Fruit fly (Drosophila melanogaster) whole organism, embryonic: ENCODE results near the gene mRpL51.

Source experiments
- ATbp ChIP-seq: fragments of 200-800 bp; sonication (Bioruptor generic); optimal IDR thresholded peaks from 2 replicates; lab custom pipeline; 2017; ENCODE audit warnings: missing biosample characterization, mild to moderate bottlenecking, missing genetic modification characterization, missing genetic modification reagents
- Abd-B ChIP-seq: fragments of 200-800 bp; sonication (Bioruptor generic); optimal IDR thresholded peaks from 2 replicates; lab custom pipeline; 2018; ENCODE audit warnings: missing biosample characterization, mild to moderate bottlenecking, missing genetic modification characterization, moderate library complexity
- CG10267 ChIP-seq: fragments of 200-800 bp; sonication (Bioruptor generic); optimal IDR thresholded peaks from 2 replicates; lab custom pipeline; 2018; ENCODE audit warnings: missing biosample characterization, mild to moderate bottlenecking, missing genetic modification characterization, moderate library complexity
- CG12104 ChIP-seq: fragments of 200-800 bp; sonication (Bioruptor generic); optimal IDR thresholded peaks from 3 replicates; lab custom pipeline; 2016; ENCODE audit warnings: missing biosample characterization, missing genetic modification characterization
- CG12391 ChIP-seq: fragments of 200-800 bp; sonication (Bioruptor generic); optimal IDR thresholded peaks from 3 replicates; lab custom pipeline; 2018; ENCODE audit warnings: missing biosample characterization, mild to moderate bottlenecking, missing genetic modification characterization, moderate library complexity
- CG12744 ChIP-seq: fragments of 200-800 bp; sonication (Bioruptor generic); optimal IDR thresholded peaks from 2 replicates; lab custom pipeline; 2016; ENCODE audit warnings: missing biosample characterization, missing genetic modification characterization
- CG12769 ChIP-seq: fragments of 200-800 bp; sonication (Bioruptor generic); optimal IDR thresholded peaks from 2 replicates; lab custom pipeline; 2019; ENCODE audit warnings: missing biosample characterization, mild to moderate bottlenecking, missing genetic modification characterization, moderate library complexity
- CG13123 ChIP-seq: fragments of 200-800 bp; sonication (Bioruptor generic); optimal IDR thresholded peaks from 2 replicates; lab custom pipeline; 2016; ENCODE audit warnings: missing biosample characterization, missing genetic modification characterization
- CG14050 ChIP-seq: fragments of 200-800 bp; sonication (Bioruptor generic); IDR thresholded peaks from 3 replicates; pipeline ENCODE4 v1.3.6; 2022; ENCODE audit warnings: missing biosample characterization, missing genetic modification characterization
- CG15011 ChIP-seq: fragments of 200-800 bp; sonication (Bioruptor generic); optimal IDR thresholded peaks from 3 replicates; lab custom pipeline; 2018; ENCODE audit warnings: missing biosample characterization, mild to moderate bottlenecking, missing genetic modification characterization
- CG1602 ChIP-seq: fragments of 200-800 bp; sonication (Bioruptor generic); optimal IDR thresholded peaks from 3 replicates; lab custom pipeline; 2016; ENCODE audit warnings: missing biosample characterization, missing genetic modification characterization
- CG17385 ChIP-seq: fragments of 200-800 bp; sonication (Bioruptor generic); optimal IDR thresholded peaks from 3 replicates; lab custom pipeline; 2018; ENCODE audit warnings: missing biosample characterization, mild to moderate bottlenecking, missing genetic modification characterization
- CG18011 ChIP-seq: fragments of 200-800 bp; sonication (Bioruptor generic); optimal IDR thresholded peaks from 2 replicates; lab custom pipeline; 2017; ENCODE audit warnings: missing biosample characterization, missing genetic modification characterization, mild to moderate bottlenecking, moderate library complexity, missing genotype
- CG2199 ChIP-seq: fragments of 200-800 bp; sonication (Bioruptor generic); IDR thresholded peaks from 3 replicates; pipeline ENCODE4 v1.3.6; 2022; ENCODE audit warnings: missing biosample characterization, missing genetic modification characterization
- CG31224 ChIP-seq: fragments of 200-800 bp; sonication (Bioruptor generic); IDR thresholded peaks from 2 replicates; pipeline ENCODE4 v1.3.6; 2022; ENCODE audit warnings: missing biosample characterization, missing genetic modification characterization
- CG43689 ChIP-seq: fragments of 200-800 bp; sonication (Bioruptor generic); IDR thresholded peaks from 2 replicates; pipeline ENCODE4 v1.3.6; 2022; ENCODE audit warnings: missing biosample characterization, missing genetic modification characterization
- CG8359 ChIP-seq: fragments of 200-800 bp; sonication (Bioruptor generic); optimal IDR thresholded peaks from 2 replicates; lab custom pipeline; 2017; ENCODE audit warnings: missing biosample characterization, mild to moderate bottlenecking, missing genetic modification characterization, borderline replicate concordance
- CG9727 ChIP-seq: fragments of 200-800 bp; sonication (Bioruptor generic); optimal IDR thresholded peaks from 3 replicates; lab custom pipeline; 2017; ENCODE audit warnings: missing biosample characterization, mild to moderate bottlenecking, missing genetic modification characterization
- CG9817 ChIP-seq: fragments of 200-800 bp; sonication (Bioruptor generic); optimal IDR thresholded peaks from 2 replicates; lab custom pipeline; 2018; ENCODE audit warnings: missing biosample characterization, mild to moderate bottlenecking, missing genetic modification characterization, moderate library complexity
- CG9876 ChIP-seq: fragments of 200-800 bp; sonication (Bioruptor generic); optimal IDR thresholded peaks from 2 replicates; lab custom pipeline; 2016; ENCODE audit warnings: missing biosample characterization, missing genetic modification characterization
- CG9932 ChIP-seq: fragments of 200-800 bp; sonication (Bioruptor generic); IDR thresholded peaks from 2 replicates; pipeline ENCODE4 v1.3.6; 2022; ENCODE audit warnings: missing biosample characterization, missing genetic modification characterization
- CrebB ChIP-seq: fragments of 200-800 bp; sonication (Bioruptor generic); optimal IDR thresholded peaks from 3 replicates; lab custom pipeline; 2018; ENCODE audit warnings: missing biosample characterization, mild to moderate bottlenecking, missing genetic modification characterization
- D ChIP-seq, 2 experiments: fragments of 200-800 bp in 1 of 2; fragments of >200 bp in 1 of 2; sonication (Bioruptor generic) in 1 of 2; optimal IDR thresholded peaks; 2 replicates in 1 of 2; 3 replicates in 1 of 2; lab custom pipeline; 2017; ENCODE audit warnings: mild to moderate bottlenecking in 1 of 2, missing biosample characterization in 1 of 2, missing genetic modification characterization in 1 of 2, missing genetic modification reagents in 1 of 2
- Dad ChIP-seq: fragments of 200-800 bp; sonication (Bioruptor generic); optimal IDR thresholded peaks from 3 replicates; lab custom pipeline; 2016; ENCODE audit warnings: missing biosample characterization, missing genetic modification characterization
- Doc3 ChIP-seq: fragments of 200-800 bp; sonication (Bioruptor generic); IDR thresholded peaks from 3 replicates; pipeline ENCODE4 v1.3.6; 2022; ENCODE audit warnings: missing biosample characterization, missing genetic modification characterization; ENCODE audit not compliant: partially characterized antibody
- E2f1 ChIP-seq: fragments of 200-800 bp; sonication (Bioruptor generic); IDR thresholded peaks from 2 replicates; pipeline ENCODE4 v1.3.6; 2022; ENCODE audit warnings: missing biosample characterization, missing genetic modification characterization
- Fer1 ChIP-seq: fragments of 200-800 bp; sonication (Bioruptor generic); optimal IDR thresholded peaks from 2 replicates; lab custom pipeline; 2017; ENCODE audit warnings: missing biosample characterization, mild to moderate bottlenecking, missing genetic modification characterization
- Lpt ChIP-seq: fragments of >200 bp; optimal IDR thresholded peaks from 2 replicates; lab custom pipeline; 2018; ENCODE audit warnings: missing biosample characterization, missing genetic modification characterization
- Nf-YA ChIP-seq: fragments of 200-800 bp; sonication (Bioruptor generic); IDR thresholded peaks from 2 replicates; pipeline ENCODE4 v1.3.6; 2022; ENCODE audit warnings: missing biosample characterization, missing genetic modification characterization
- Nf-YB ChIP-seq: fragments of 200-800 bp; sonication (Bioruptor generic); optimal IDR thresholded peaks from 3 replicates; lab custom pipeline; 2019; ENCODE audit warnings: missing biosample characterization, mild to moderate bottlenecking, missing genetic modification characterization, moderate library complexity
- Pdp1 ChIP-seq, 2 experiments: fragments of 200-800 bp; sonication (Bioruptor generic); optimal IDR thresholded peaks; 3 replicates each; lab custom pipeline; 2016; ENCODE audit warnings: missing biosample characterization in 2 of 2, missing genetic modification characterization in 2 of 2, mild to moderate bottlenecking in 1 of 2, moderate library complexity in 1 of 2
- Ravus ChIP-seq: fragments of 200-800 bp; sonication (Bioruptor generic); IDR thresholded peaks from 2 replicates; pipeline ENCODE4 v1.3.6; 2022; ENCODE audit warnings: missing biosample characterization, missing genetic modification characterization
- cg ChIP-seq: fragments of 200-800 bp; sonication (Bioruptor generic); optimal IDR thresholded peaks from 3 replicates; lab custom pipeline; 2019; ENCODE audit warnings: missing biosample characterization, mild to moderate bottlenecking, missing genetic modification characterization, moderate library complexity
- chn ChIP-seq: fragments of 200-800 bp; sonication (Bioruptor generic); optimal IDR thresholded peaks from 2 replicates; lab custom pipeline; 2016; ENCODE audit warnings: missing biosample characterization, missing genetic modification characterization
- corto ChIP-seq: fragments of 200-800 bp; sonication (Bioruptor generic); optimal IDR thresholded peaks from 2 replicates; lab custom pipeline; 2016; ENCODE audit warnings: missing biosample characterization, mild to moderate bottlenecking, missing genetic modification characterization, moderate library complexity
- crol ChIP-seq: fragments of 200-800 bp; sonication (Bioruptor generic); IDR thresholded peaks from 2 replicates; pipeline ENCODE4 v1.3.6; 2022; ENCODE audit warnings: missing biosample characterization, missing genetic modification characterization
- crp ChIP-seq, 2 experiments: fragments of 200-800 bp; sonication (Bioruptor generic); optimal IDR thresholded peaks; 2 replicates in 1 of 2; 3 replicates in 1 of 2; lab custom pipeline; 2017; ENCODE audit warnings: missing biosample characterization in 2 of 2, missing genetic modification characterization in 2 of 2, mild to moderate bottlenecking in 1 of 2, moderate library complexity in 1 of 2
- da ChIP-seq: fragments of 200-800 bp; sonication (Bioruptor generic); optimal IDR thresholded peaks from 2 replicates; lab custom pipeline; 2016; ENCODE audit warnings: missing biosample characterization, missing genetic modification characterization
- fd64A ChIP-seq: fragments of 200-800 bp; sonication (Bioruptor generic); optimal IDR thresholded peaks from 3 replicates; lab custom pipeline; 2018; ENCODE audit warnings: missing biosample characterization, mild to moderate bottlenecking, missing genetic modification characterization
- jing ChIP-seq: fragments of 200-800 bp; sonication (Bioruptor generic); optimal IDR thresholded peaks from 2 replicates; lab custom pipeline; 2018; ENCODE audit warnings: missing biosample characterization, mild to moderate bottlenecking, missing genetic modification characterization
- kah ChIP-seq: fragments of 200-800 bp; sonication (Bioruptor generic); optimal IDR thresholded peaks from 2 replicates; lab custom pipeline; 2018; ENCODE audit warnings: missing biosample characterization, mild to moderate bottlenecking, missing genetic modification characterization
- lola ChIP-seq, 3 experiments: fragments of >200 bp in 2 of 3; fragments of 200-800 bp in 1 of 3; sonication (Bioruptor generic) in 1 of 3; optimal IDR thresholded peaks; 2 replicates each; lab custom pipeline; 2017 to 2019; ENCODE audit warnings: missing biosample characterization in 3 of 3, missing genetic modification characterization in 3 of 3, mild to moderate bottlenecking in 1 of 3, moderate library complexity in 1 of 3
- onecut ChIP-seq: fragments of 200-800 bp; sonication (Bioruptor generic); IDR thresholded peaks from 2 replicates; pipeline ENCODE4 v1.3.6; 2022; ENCODE audit warnings: missing biosample characterization, missing genetic modification characterization
- repo ChIP-seq: fragments of 200-800 bp; sonication (Bioruptor generic); optimal IDR thresholded peaks from 2 replicates; lab custom pipeline; 2016; ENCODE audit warnings: missing biosample characterization, missing genetic modification characterization
- sd ChIP-seq: fragments of 200-800 bp; sonication (Bioruptor generic); optimal IDR thresholded peaks from 3 replicates; lab custom pipeline; 2018; ENCODE audit warnings: missing biosample characterization, mild to moderate bottlenecking, missing genetic modification characterization, moderate library complexity
- stc ChIP-seq: fragments of 200-800 bp; sonication (Bioruptor generic); IDR thresholded peaks from 2 replicates; pipeline ENCODE4 v1.3.6; 2022; ENCODE audit warnings: missing biosample characterization, missing genetic modification characterization
- tio ChIP-seq: fragments of 200-800 bp; sonication (Bioruptor generic); optimal IDR thresholded peaks from 2 replicates; lab custom pipeline; 2017; ENCODE audit warnings: missing biosample characterization, missing genetic modification characterization, inconsistent platforms
- wdn ChIP-seq: fragments of 200-800 bp; sonication (Bioruptor generic); IDR thresholded peaks from 2 replicates; pipeline ENCODE4 v1.3.6; 2022; ENCODE audit warnings: missing biosample characterization, missing genetic modification characterization

Gene mRpL51

DNA sequence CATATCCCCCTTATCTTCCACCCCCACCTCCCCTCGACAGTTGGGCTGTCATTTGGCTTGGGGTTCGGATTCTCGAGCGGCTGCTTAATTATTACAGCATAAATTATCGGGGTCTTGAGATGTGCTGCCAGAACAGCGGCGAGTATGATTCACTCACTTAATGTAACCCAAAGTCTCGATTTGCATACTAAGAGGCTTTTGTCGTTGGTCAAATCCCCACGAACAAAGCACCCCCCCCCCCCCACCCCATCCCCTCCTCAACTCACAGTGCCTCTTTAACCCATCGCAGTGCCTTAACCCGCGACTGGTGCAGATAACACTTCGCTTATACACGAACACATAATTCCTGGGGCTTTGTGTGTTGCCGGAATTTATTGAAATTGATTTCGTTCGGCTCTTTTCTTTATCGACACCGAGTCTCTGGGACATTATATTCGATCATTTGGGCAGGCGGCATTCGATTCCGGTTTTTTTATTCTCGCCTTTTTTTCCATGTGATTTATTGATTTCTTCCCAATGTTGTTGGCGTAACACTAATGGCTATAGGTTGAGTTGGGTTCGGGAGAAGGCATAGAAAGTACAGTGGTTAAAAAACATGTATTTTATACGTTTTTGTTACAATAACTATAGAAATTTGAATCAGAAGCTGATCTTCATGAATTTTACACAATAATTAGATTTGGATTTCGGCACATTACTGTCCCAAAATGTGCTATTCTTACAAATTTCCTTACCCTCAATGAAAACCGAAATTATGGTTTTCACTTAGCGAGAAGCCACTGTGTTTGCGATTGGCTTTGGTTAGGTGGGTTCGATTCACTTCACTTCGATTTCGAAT is 36.8 kb upstream of the mRpL51 start (continued):
- TF ChIP-seq CG2199 (GFP tag; lab: Robert Waterston, UW), result peak; percentile 73; the same call in 2 of the 3 replicates
- TF ChIP-seq fd64A (GFP tag; lab: Kevin White, UChicago), result no peak
- TF ChIP-seq CG17385 (GFP tag; lab: Kevin White, UChicago), result peak; percentile 14
- TF ChIP-seq Nf-YB (GFP tag; lab: Kevin White, UChicago), result peak; percentile 13
- no peak for TF ChIP-seq CG15011 (GFP tag; lab: Kevin White, UChicago)
- TF ChIP-seq ATbp, result peak; percentile 46
- peak; percentile 39 for TF ChIP-seq CG1602
- no peak for TF ChIP-seq CrebB (tag; lab: Kevin White, UChicago)
- TF ChIP-seq onecut, result peak; percentile 49
- no peak for TF ChIP-seq crp (GFP tag; optimal IDR thresholded peaks at IDR 0.05; lab: Kevin White, UChicago)
- TF ChIP-seq CG9932, result no peak
- TF ChIP-seq chn (GFP tag; lab: Kevin White, UChicago), result peak; percentile 3
- TF ChIP-seq Doc3 (GFP tag; lab: Robert Waterston, UW), result no peak
- TF ChIP-seq CG12104 (GFP tag; lab: Kevin White, UChicago), result no peak
- TF ChIP-seq stc (GFP tag; lab: Robert Waterston, UW), result no peak
- TF ChIP-seq Lpt (GFP tag; lab: Kevin White, UChicago), result no peak
- peak; percentile 17 for TF ChIP-seq CG13123 (GFP tag; lab: Kevin White, UChicago)
- peak; percentile 29 to 49 for TF ChIP-seq Pdp1 (GFP tag; optimal IDR thresholded peaks at IDR 0.05; lab: Kevin White, UChicago)
- no peak for TF ChIP-seq Ravus (GFP tag; lab: Robert Waterston, UW)
- TF ChIP-seq CG12769 (tag; lab: Kevin White, UChicago), result peak; percentile 67
- TF ChIP-seq CG9876, result no peak
- no peak for TF ChIP-seq kah (GFP tag; lab: Kevin White, UChicago)
- peak; percentile 40 for TF ChIP-seq CG9727 (GFP tag; lab: Kevin White, UChicago)
- TF ChIP-seq CG8359 (GFP tag; lab: Kevin White, UChicago), result no peak
- TF ChIP-seq Fer1 (GFP tag; lab: Kevin White, UChicago), result no peak
- TF ChIP-seq CG31224 (GFP tag; lab: Robert Waterston, UW), result no peak
- no peak for TF ChIP-seq Abd-B (GFP tag; lab: Kevin White, UChicago)
- no peak for TF ChIP-seq Nf-YA (GFP tag; lab: Robert Waterston, UW)
- TF ChIP-seq cg (GFP tag; lab: Kevin White, UChicago), result no peak
- peak; percentile 33 for TF ChIP-seq CG10267 (tag; lab: Kevin White, UChicago)
- no peak for TF ChIP-seq CG12744 (GFP tag; lab: Kevin White, UChicago)
- no peak for TF ChIP-seq Dad (GFP tag; lab: Kevin White, UChicago)
- peak; percentile 79 for TF ChIP-seq sd (tag; lab: Kevin White, UChicago)
- TF ChIP-seq crol (GFP tag; lab: Robert Waterston, UW), result peak; percentile 88
- no peak for TF ChIP-seq jing (GFP tag; lab: Kevin White, UChicago)
- peak; percentile 30 for TF ChIP-seq CG9817 (tag; lab: Kevin White, UChicago)
- no peak for TF ChIP-seq CG14050 (GFP tag; lab: Robert Waterston, UW)
- TF ChIP-seq lola (GFP tag; optimal IDR thresholded peaks at IDR 0.05; lab: Kevin White, UChicago), result peak in 1 of 3 experiments; percentile 64
- peak; percentile 45 for TF ChIP-seq CG12391 (tag; lab: Kevin White, UChicago)
- no peak for TF ChIP-seq wdn (GFP tag; lab: Robert Waterston, UW)
- no peak for TF ChIP-seq E2f1 (GFP tag; lab: Robert Waterston, UW)
- TF ChIP-seq CG18011 (GFP tag; lab: Kevin White, UChicago), result no peak
- no peak for TF ChIP-seq da (GFP tag; lab: Kevin White, UChicago)
- TF ChIP-seq tio, result no peak
- no peak for TF ChIP-seq repo (GFP tag; lab: Kevin White, UChicago)
- no peak for TF ChIP-seq CG43689
- TF ChIP-seq corto (GFP tag; lab: Kevin White, UChicago), result no peak
- TF ChIP-seq D (optimal IDR thresholded peaks at IDR 0.05; lab: Kevin White, UChicago), result no peak
- TF ChIP-seq D (GFP tag; optimal IDR thresholded peaks at IDR 0.05; lab: Kevin White, UChicago), result peak; percentile 37
